Worm (Caenorhabditis elegans): ENCODE data around the gene rps-27.

The rps-27 gene

ce11 chrV:127882-128281 lies 24.0 kb upstream of the rps-27 start, which contains the start of the genes W03F9.2 and sftb-2:
Gene W03F9.2 (minus strand): TSS chrV:128034.
Gene sftb-2 (plus strand): TSS chrV:128237.
- TF ChIP-seq D2030.7 (GFP tag; IDR thresholded peaks at IDR 0.05), result peak; percentile 47; the same call in 1 of the 2 replicates
- TF ChIP-seq hmg-1.2 (GFP tag; IDR thresholded peaks at IDR 0.05), result peak; percentile 93
- no peak for TF ChIP-seq ceh-40 (GFP tag; IDR thresholded peaks at IDR 0.05)
- peak; percentile 19 for TF ChIP-seq lin-40 (tag; optimal IDR thresholded peaks at IDR 0.05)
- peak; percentile 13; the same call in 1 of the 2 replicates for TF ChIP-seq mcd-1 (GFP tag; IDR thresholded peaks at IDR 0.05)
- TF ChIP-seq cebp-2 (GFP tag; IDR thresholded peaks at IDR 0.05), result no peak
- TF ChIP-seq madf-6 (GFP tag; IDR thresholded peaks at IDR 0.05), result peak; percentile 46; the same call in 1 of the 2 replicates
- TF ChIP-seq rpc-1 (optimal IDR thresholded peaks at IDR 0.05), result no peak
- no peak for TF ChIP-seq rpc-1 (tag; optimal IDR thresholded peaks at IDR 0.05)
- TF ChIP-seq Y67H2A.10 (GFP tag; conservative IDR thresholded peaks at IDR 0.05), result no peak
- no peak for TF ChIP-seq ets-4 (GFP tag; optimal IDR thresholded peaks at IDR 0.05)
- peak; percentile 1 for TF ChIP-seq snpc-1.3 (tag; optimal IDR thresholded peaks at IDR 0.05; ENCODE audit: insufficient read depth)

- TF ChIP-seq ZK185.1 (tag; optimal IDR thresholded peaks at IDR 0.05; ENCODE audit: poor library complexity, severe bottlenecking) (no peak), ztf-18 (tag; optimal IDR thresholded peaks at IDR 0.05) (peak; percentile 27), Y79H2A.3 (GFP tag; conservative IDR thresholded peaks at IDR 0.05) (no peak), die-1 (tag; optimal IDR thresholded peaks at IDR 0.05) (no peak), zfh-2 (GFP tag; conservative IDR thresholded peaks at IDR 0.05) (no peak), hsf-1 (GFP tag; IDR thresholded peaks at IDR 0.05) (peak; percentile 98), ztf-28 (GFP tag; IDR thresholded peaks at IDR 0.05) (no peak), ceh-40 (GFP tag; IDR thresholded peaks at IDR 0.05) (no peak), cebp-1 (GFP tag; IDR thresholded peaks at IDR 0.05) (no peak), cebp-1 (tag; optimal IDR thresholded peaks at IDR 0.05) (peak; percentile 50), madf-10 (tag; optimal IDR thresholded peaks at IDR 0.05) (no peak), him-1 (tag; optimal IDR thresholded peaks at IDR 0.05) (no peak), pbrm-1 (GFP tag; IDR thresholded peaks at IDR 0.05) (peak; percentile 35; the same call in 1 of the 2 replicates), F23B12.7 (tag; optimal IDR thresholded peaks at IDR 0.05; ENCODE audit: insufficient read depth) (peak; percentile 7), madf-3 (GFP tag; IDR thresholded peaks at IDR 0.05) (no peak), dpl-1 (GFP tag; optimal IDR thresholded peaks at IDR 0.05) (peak; percentile 3), Y67H2A.10 (GFP tag; conservative IDR thresholded peaks at IDR 0.05) (no peak), rec-8 (tag; optimal IDR thresholded peaks at IDR 0.05) (no peak), bed-2 (GFP tag; IDR thresholded peaks at IDR 0.05) (no peak), D2030.7 (GFP tag; IDR thresholded peaks at IDR 0.05) (peak; percentile 88), lin-35 (GFP tag; optimal IDR thresholded peaks at IDR 0.05) (peak in 1 of 3 experiments; percentile 52), F49E8.2 (tag; optimal IDR thresholded peaks at IDR 0.05; ENCODE audit: insufficient read depth) (no peak), hlh-12 (tag; optimal IDR thresholded peaks at IDR 0.05) (no peak), ztf-25 (GFP tag; IDR thresholded peaks at IDR 0.05) (no peak), Y53F4B.3 (GFP tag; IDR thresholded peaks at IDR 0.05) (no peak), lir-1 (GFP tag; conservative IDR thresholded peaks at IDR 0.05) (0 out of 2 replicates have a peak, but pooled peaks have one; percentile 23), snpc-1.3 (tag; optimal IDR thresholded peaks at IDR 0.05; ENCODE audit: insufficient read depth) (peak; percentile 80), unc-62 (GFP tag; optimal IDR thresholded peaks at IDR 0.05) (no peak), nhr-120 (GFP tag; IDR thresholded peaks at IDR 0.05) (no peak), F22D6.2 (tag; optimal IDR thresholded peaks at IDR 0.05) (no peak), madf-6 (GFP tag; IDR thresholded peaks at IDR 0.05) (peak; percentile 66), snpc-1.1 (tag; optimal IDR thresholded peaks at IDR 0.05; ENCODE audit: insufficient read depth) (peak; percentile 30), B0035.1 (tag; optimal IDR thresholded peaks at IDR 0.05) (no peak), ccch-3 (GFP tag; optimal IDR thresholded peaks at IDR 0.05) (no peak), rpc-1 (optimal IDR thresholded peaks at IDR 0.05) (peak; percentile 41), rpc-1 (tag; optimal IDR thresholded peaks at IDR 0.05) (no peak), atf-7 (tag; optimal IDR thresholded peaks at IDR 0.05) (no peak), nhr-179 (tag; optimal IDR thresholded peaks at IDR 0.05) (no peak), egl-18 (GFP tag; IDR thresholded peaks at IDR 0.05) (no peak), lin-26 (GFP tag; IDR thresholded peaks at IDR 0.05) (no peak), T07F8.4 (tag; optimal IDR thresholded peaks at IDR 0.05) (no peak)
Observed at ce11 chrV:126610-127009, 22.7 kb upstream of the rps-27 start, which contains the start of gene W03F9.1. Gene W03F9.1 (minus strand): TSS chrV:126718.
